Worm (Caenorhabditis elegans) whole organism, L3 larva: Measurements from ENCODE around the gene K10C2.8.

Source experiments
- R02D3.7 ChIP-seq: fragments of 150-350 bp; optimal IDR thresholded peaks from 2 replicates; lab custom pipeline; 2014; ENCODE audit warnings: missing biosample characterization, missing genetic modification characterization
- aly-2 ChIP-seq: fragments of 150-350 bp; optimal IDR thresholded peaks from 2 replicates; lab custom pipeline; 2014; ENCODE audit warnings: missing biosample characterization, missing genetic modification characterization
- ama-1 ChIP-seq: fragments of 150-350 bp; optimal IDR thresholded peaks from 2 replicates; lab custom pipeline; 2018
- ceh-28 ChIP-seq: fragments of 150-350 bp; optimal IDR thresholded peaks from 2 replicates; lab custom pipeline; 2014; ENCODE audit warnings: missing biosample characterization, missing genetic modification reagents, missing genetic modification characterization
- ceh-82 ChIP-seq: fragments of 150-350 bp; optimal IDR thresholded peaks from 2 replicates; lab custom pipeline; 2014; ENCODE audit warnings: missing biosample characterization, missing genetic modification characterization
- ceh-9 ChIP-seq: sonication (generic microtip); optimal IDR thresholded peaks from 2 replicates; lab custom pipeline; 2018; ENCODE audit warnings: missing biosample characterization, missing genetic modification characterization
- egl-27 ChIP-seq: sonication (generic microtip); optimal IDR thresholded peaks from 4 replicates; lab custom pipeline; 2017; ENCODE audit warnings: missing biosample characterization, missing genetic modification reagents, missing genetic modification characterization
- egl-5 ChIP-seq: fragments of 150-350 bp; optimal IDR thresholded peaks from 2 replicates; lab custom pipeline; 2017; ENCODE audit warnings: missing biosample characterization, missing genetic modification reagents, missing genetic modification characterization, inconsistent platforms
- elt-1 ChIP-seq: fragments of 150-350 bp; optimal IDR thresholded peaks from 2 replicates; lab custom pipeline; 2014; ENCODE audit warnings: missing biosample characterization, missing genetic modification characterization
- elt-2 ChIP-seq: sonication (generic microtip); optimal IDR thresholded peaks from 2 replicates; lab custom pipeline; 2016; ENCODE audit warnings: missing genetic modification reagents, mild to moderate bottlenecking, missing genetic modification characterization, missing compliant biosample characterization
- elt-3 ChIP-seq, 3 experiments: fragments of 150-350 bp in 1 of 3; sonication (generic microtip) in 2 of 3; optimal IDR thresholded peaks; 2 replicates in 2 of 3; 4 replicates in 1 of 3; lab custom pipeline; 2014 to 2017; ENCODE audit warnings: missing biosample characterization in 3 of 3, missing genetic modification characterization in 3 of 3
- eor-1 ChIP-seq, 2 experiments: fragments of 150-350 bp; optimal IDR thresholded peaks; 2 replicates each; lab custom pipeline; 2014 to 2018; ENCODE audit warnings: missing biosample characterization in 2 of 2, missing genetic modification characterization in 2 of 2
- fkh-10 ChIP-seq: sonication (generic microtip); optimal IDR thresholded peaks from 2 replicates; lab custom pipeline; 2017; ENCODE audit warnings: missing biosample characterization, missing genetic modification reagents, missing genetic modification characterization
- fkh-2 ChIP-seq: fragments of 150-350 bp; optimal IDR thresholded peaks from 2 replicates; lab custom pipeline; 2014; ENCODE audit warnings: missing biosample characterization, missing genetic modification reagents, missing genetic modification characterization
- fos-1 ChIP-seq: fragments of 150-350 bp; optimal IDR thresholded peaks from 2 replicates; lab custom pipeline; 2014; ENCODE audit warnings: missing biosample characterization, missing genetic modification characterization
- hmg-11 ChIP-seq: sonication (generic microtip); optimal IDR thresholded peaks from 2 replicates; lab custom pipeline; 2016; ENCODE audit warnings: missing genetic modification characterization, missing compliant biosample characterization
- jun-1 ChIP-seq: fragments of 150-350 bp; optimal IDR thresholded peaks from 2 replicates; lab custom pipeline; 2014; ENCODE audit warnings: missing biosample characterization, missing genetic modification reagents, missing genetic modification characterization
- lin-39 ChIP-seq: fragments of 150-350 bp; optimal IDR thresholded peaks from 2 replicates; lab custom pipeline; 2018; ENCODE audit warnings: missing biosample characterization, missing genetic modification reagents, missing genetic modification characterization
- lsy-12 ChIP-seq: sonication (generic microtip); optimal IDR thresholded peaks from 2 replicates; lab custom pipeline; 2016; ENCODE audit warnings: mild to moderate bottlenecking, missing genetic modification characterization, missing compliant biosample characterization
- mdl-1 ChIP-seq: fragments of 150-350 bp; optimal IDR thresholded peaks from 2 replicates; lab custom pipeline; 2014; ENCODE audit warnings: missing biosample characterization, missing genetic modification characterization
- mml-1 ChIP-seq: fragments of 150-350 bp; sonication (generic microtip); optimal IDR thresholded peaks from 3 replicates; lab custom pipeline; 2014; ENCODE audit warnings: missing biosample characterization, missing genetic modification characterization
- nfya-1 ChIP-seq: sonication (generic microtip); optimal IDR thresholded peaks from 2 replicates; lab custom pipeline; 2017; ENCODE audit warnings: missing genetic modification characterization, mild to moderate bottlenecking, missing compliant biosample characterization, antibody characterized with exemption, moderate library complexity; ENCODE audit not compliant: insufficient read depth
- nhr-12 ChIP-seq: fragments of 150-350 bp; optimal IDR thresholded peaks from 2 replicates; lab custom pipeline; 2014; ENCODE audit warnings: missing biosample characterization, missing genetic modification characterization
- nhr-23 ChIP-seq: fragments of 150-350 bp; optimal IDR thresholded peaks from 2 replicates; lab custom pipeline; 2014; ENCODE audit warnings: missing biosample characterization, missing genetic modification reagents, missing genetic modification characterization
- nhr-237 ChIP-seq: fragments of 150-350 bp; optimal IDR thresholded peaks from 2 replicates; lab custom pipeline; 2014; ENCODE audit warnings: missing biosample characterization, missing genetic modification characterization
- nhr-25 ChIP-seq: sonication (generic microtip); optimal IDR thresholded peaks from 2 replicates; lab custom pipeline; 2017; ENCODE audit warnings: missing biosample characterization, missing genetic modification characterization
- nhr-28 ChIP-seq: fragments of 150-350 bp; optimal IDR thresholded peaks from 2 replicates; lab custom pipeline; 2014; ENCODE audit warnings: missing biosample characterization, missing genetic modification characterization
- nhr-43 ChIP-seq: sonication (generic microtip); optimal IDR thresholded peaks from 2 replicates; lab custom pipeline; 2016; ENCODE audit warnings: mild to moderate bottlenecking, missing genetic modification characterization, missing compliant biosample characterization; ENCODE audit not compliant: poor library complexity, severe bottlenecking
- nhr-67 ChIP-seq: fragments of 150-350 bp; optimal IDR thresholded peaks from 2 replicates; lab custom pipeline; 2014; ENCODE audit warnings: missing biosample characterization, missing genetic modification characterization
- nhr-76 ChIP-seq: fragments of 150-350 bp; sonication (generic microtip); optimal IDR thresholded peaks from 5 replicates; lab custom pipeline; 2014; ENCODE audit warnings: missing biosample characterization, missing genetic modification characterization
- sea-2 ChIP-seq: fragments of 150-350 bp; sonication (generic microtip); optimal IDR thresholded peaks from 4 replicates; lab custom pipeline; 2014; ENCODE audit warnings: missing biosample characterization, missing genetic modification reagents, missing genetic modification characterization
- skn-1 ChIP-seq: fragments of 150-350 bp; optimal IDR thresholded peaks from 2 replicates; lab custom pipeline; 2014; ENCODE audit warnings: missing biosample characterization, missing genetic modification characterization
- snpc-4 ChIP-seq: fragments of 150-350 bp; optimal IDR thresholded peaks from 2 replicates; lab custom pipeline; 2014; ENCODE audit warnings: missing biosample characterization, missing genetic modification characterization
- tbx-2 ChIP-seq: sonication (generic microtip); optimal IDR thresholded peaks from 2 replicates; lab custom pipeline; 2016; ENCODE audit warnings: mild to moderate bottlenecking, missing genetic modification characterization, missing compliant biosample characterization
- unc-39 ChIP-seq: sonication (generic microtip); optimal IDR thresholded peaks from 4 replicates; lab custom pipeline; 2017; ENCODE audit warnings: missing biosample characterization, missing genetic modification characterization
- unc-62 ChIP-seq: fragments of 150-350 bp; sonication (generic microtip); optimal IDR thresholded peaks from 4 replicates; lab custom pipeline; 2014; ENCODE audit warnings: missing biosample characterization, missing genetic modification reagents, missing genetic modification characterization
- zag-1 ChIP-seq: fragments of 150-350 bp; optimal IDR thresholded peaks from 2 replicates; lab custom pipeline; 2014; ENCODE audit warnings: missing biosample characterization, missing genetic modification characterization
- ztf-11 ChIP-seq: fragments of 150-350 bp; optimal IDR thresholded peaks from 2 replicates; lab custom pipeline; 2014; ENCODE audit warnings: missing biosample characterization, missing genetic modification characterization
- ztf-4 ChIP-seq: fragments of 150-350 bp; optimal IDR thresholded peaks from 2 replicates; lab custom pipeline; 2014; ENCODE audit warnings: missing biosample characterization, missing genetic modification characterization

K10C2.8 gene

DNA sequence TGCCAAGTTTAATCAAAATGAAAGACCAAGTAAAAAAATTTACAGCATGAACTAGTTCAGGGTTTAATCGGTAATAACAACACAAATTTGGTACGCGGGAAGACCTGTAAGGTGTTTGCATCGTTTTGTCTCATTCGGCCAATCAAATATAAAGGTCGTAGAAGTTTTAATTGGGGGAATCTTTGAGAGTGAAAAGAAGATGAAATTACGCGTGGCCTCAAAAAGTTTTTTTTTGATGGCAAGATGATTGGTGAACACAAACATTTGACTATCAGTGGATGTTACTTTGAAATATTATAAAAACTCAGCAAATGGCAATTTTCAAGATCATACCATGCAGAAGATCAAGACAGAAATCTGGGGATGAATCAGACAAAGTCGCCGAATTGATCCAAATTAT, 17.7 kb upstream of the K10C2.8 start, which contains the start of gene nas-33:
Gene nas-33, minus strand, starts transcription at position 101 of the 400 bp plus-strand sequence.
- no peak for TF ChIP-seq nhr-28 (tag; lab: Kevin White, UChicago)
- no peak for TF ChIP-seq jun-1 (tag; lab: Kevin White, UChicago)
- TF ChIP-seq nhr-23, result no peak
- no peak for TF ChIP-seq nhr-43 (tag; lab: Kevin White, UChicago)
- no peak for TF ChIP-seq hmg-11 (tag; lab: Kevin White, UChicago)
- no peak for TF ChIP-seq lsy-12 (tag; lab: Kevin White, UChicago)
- TF ChIP-seq ztf-11 (tag; lab: Kevin White, UChicago), result no peak
- TF ChIP-seq ceh-82 (tag; lab: Kevin White, UChicago), result no peak
- TF ChIP-seq fkh-2 (tag; lab: Kevin White, UChicago), result no peak
- TF ChIP-seq sea-2 (GFP tag; lab: Kevin White, UChicago), result no peak
- no peak for TF ChIP-seq ama-1 (lab: Kevin White, UChicago)
- no peak for TF ChIP-seq tbx-2 (tag; lab: Kevin White, UChicago)
- TF ChIP-seq eor-1 (tag; optimal IDR thresholded peaks at IDR 0.05; lab: Kevin White, UChicago), result no peak
- TF ChIP-seq unc-62 (GFP tag; lab: Kevin White, UChicago), result no peak
- no peak for TF ChIP-seq mml-1 (tag; lab: Kevin White, UChicago)
- no peak for TF ChIP-seq unc-39 (tag; lab: Kevin White, UChicago)
- TF ChIP-seq fkh-10 (GFP tag; lab: Kevin White, UChicago), result no peak
- no peak for TF ChIP-seq zag-1 (tag; lab: Kevin White, UChicago)
- TF ChIP-seq nfya-1 (tag; lab: Kevin White, UChicago), result no peak

DNA sequence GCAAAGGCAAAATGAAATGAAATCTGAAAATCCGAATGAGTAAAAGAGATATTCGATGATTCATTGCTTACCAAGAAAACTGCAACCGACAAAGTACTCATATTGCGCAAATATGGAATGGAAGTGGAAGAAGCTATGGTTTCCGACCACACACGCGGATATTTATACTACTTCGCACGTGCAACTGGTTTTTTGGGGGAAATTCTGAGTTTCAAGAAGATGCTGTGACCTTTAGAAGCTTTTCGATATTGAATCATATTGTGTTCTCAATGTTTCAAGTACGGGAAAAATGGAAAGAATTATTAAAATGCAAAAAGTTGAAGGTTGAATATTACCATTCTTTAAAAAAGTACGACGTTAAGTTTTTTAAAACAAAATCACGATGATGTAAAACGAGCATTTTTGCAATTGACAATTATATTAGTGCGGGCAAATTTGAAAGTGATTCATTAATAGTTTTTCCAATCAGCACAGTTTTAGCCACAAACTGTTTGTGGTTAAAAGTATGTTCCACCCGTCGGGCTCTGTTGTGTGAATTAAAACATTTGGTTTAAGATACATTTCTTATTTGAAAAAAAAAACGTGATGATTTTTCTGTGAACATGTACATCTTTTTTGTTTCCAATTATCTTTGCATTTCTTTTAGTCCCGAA, 13.5 kb upstream of the K10C2.8 start, which contains the start of the genes grl-6 and K10C2.6:
Gene grl-6, minus strand, starts transcription at position 101 of the 653 bp plus-strand sequence.
Gene K10C2.6, plus strand, starts transcription at position 603 of the 653 bp plus-strand sequence.
- TF ChIP-seq mml-1 (tag; lab: Kevin White, UChicago) (no peak), egl-27 (tag; lab: Kevin White, UChicago) (no peak), snpc-4 (tag; lab: Kevin White, UChicago) (no peak), unc-62 (GFP tag; lab: Kevin White, UChicago) (no peak), ceh-28 (tag; lab: Kevin White, UChicago) (no peak), ceh-9 (tag; lab: Kevin White, UChicago) (no peak), eor-1 (tag; optimal IDR thresholded peaks at IDR 0.05; lab: Kevin White, UChicago) (no peak), ztf-4 (tag; lab: Kevin White, UChicago) (no peak), R02D3.7 (tag; lab: Kevin White, UChicago) (no peak), egl-5 (tag; lab: Kevin White, UChicago) (no peak), ama-1 (lab: Kevin White, UChicago) (no peak), jun-1 (tag; lab: Kevin White, UChicago) (no peak), nhr-237 (tag; lab: Kevin White, UChicago) (no peak), nfya-1 (tag; lab: Kevin White, UChicago) (no peak), nhr-67 (tag; lab: Kevin White, UChicago) (no peak), lin-39 (no peak), nhr-76 (tag; lab: Kevin White, UChicago) (no peak), nhr-25 (tag; lab: Kevin White, UChicago) (no peak), fos-1 (no peak)

DNA sequence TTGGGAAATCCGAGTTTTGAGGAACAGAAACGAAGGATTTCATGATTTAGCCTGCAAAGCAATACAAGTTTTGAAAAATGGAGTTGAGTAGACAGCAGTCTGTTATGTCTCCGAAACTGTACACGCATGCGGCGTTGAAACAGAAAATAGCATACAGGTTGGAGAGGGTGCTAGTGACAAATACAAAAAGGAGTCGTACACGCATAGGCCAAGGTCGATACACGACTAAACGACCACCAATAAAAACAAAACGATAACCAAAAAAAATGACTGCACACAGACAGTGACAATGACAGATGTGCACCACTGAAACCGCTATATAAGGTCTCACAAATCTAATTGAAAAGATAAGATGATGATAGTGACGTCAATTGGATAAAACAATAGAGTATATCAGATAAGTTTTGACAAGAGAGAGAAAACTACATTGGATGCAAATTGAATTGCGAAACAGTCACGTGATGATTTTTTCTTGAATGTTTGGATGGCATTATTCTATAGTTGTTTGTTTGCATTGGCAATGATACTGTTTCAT, 11.5 kb upstream of the K10C2.8 start, which contains the start of gene fah-1:
Gene fah-1, minus strand, starts transcription at position 51 of the 535 bp plus-strand sequence.
- TF ChIP-seq mdl-1 (tag; lab: Kevin White, UChicago) (peak; percentile 31), nhr-43 (tag; lab: Kevin White, UChicago) (peak; percentile 64), ceh-82 (tag; lab: Kevin White, UChicago) (no peak), aly-2 (tag; lab: Kevin White, UChicago) (no peak), snpc-4 (tag; lab: Kevin White, UChicago) (no peak), nhr-76 (tag; lab: Kevin White, UChicago) (no peak), elt-1 (tag; lab: Kevin White, UChicago) (peak; percentile 51), elt-3 (tag; optimal IDR thresholded peaks at IDR 0.05; lab: Kevin White, UChicago) (peak in 2 of 3 experiments; percentile 61 to 89), jun-1 (tag; lab: Kevin White, UChicago) (peak; percentile 55), nhr-237 (tag; lab: Kevin White, UChicago) (no peak), nhr-12 (no peak), nhr-67 (tag; lab: Kevin White, UChicago) (no peak), skn-1 (peak; percentile 20), elt-2 (tag; lab: Kevin White, UChicago) (peak; percentile 79), ceh-28 (tag; lab: Kevin White, UChicago) (peak; percentile 71), hmg-11 (tag; lab: Kevin White, UChicago) (no peak), nhr-25 (tag; lab: Kevin White, UChicago) (peak; percentile 78), ceh-9 (tag; lab: Kevin White, UChicago) (no peak), fos-1 (no peak), egl-5 (tag; lab: Kevin White, UChicago) (no peak), unc-62 (GFP tag; lab: Kevin White, UChicago) (peak; percentile 34), mml-1 (tag; lab: Kevin White, UChicago) (no peak), nhr-23 (peak; percentile 67)
